Worm (Caenorhabditis elegans): ENCODE results near the gene mtm-9.

- no peak for TF ChIP-seq fkh-10 (GFP tag; optimal IDR thresholded peaks at IDR 0.05)
- TF ChIP-seq snpc-4 (tag; optimal IDR thresholded peaks at IDR 0.05), result no peak
- TF ChIP-seq unc-62 (GFP tag; optimal IDR thresholded peaks at IDR 0.05), result no peak
- TF ChIP-seq nhr-47 (tag; optimal IDR thresholded peaks at IDR 0.05), result peak; percentile 40
- TF ChIP-seq aly-2 (tag; optimal IDR thresholded peaks at IDR 0.05), result no peak
- TF ChIP-seq mep-1 (tag; optimal IDR thresholded peaks at IDR 0.05), result peak; percentile 66
- TF ChIP-seq xbp-1 (tag; optimal IDR thresholded peaks at IDR 0.05), result peak; percentile 35
- no peak for TF ChIP-seq nhr-90 (tag; optimal IDR thresholded peaks at IDR 0.05; ENCODE audit: poor library complexity)
- no peak for TF ChIP-seq lin-39 (tag; optimal IDR thresholded peaks at IDR 0.05)
- no peak for TF ChIP-seq unc-30 (tag; optimal IDR thresholded peaks at IDR 0.05)
- TF ChIP-seq ama-1 (optimal IDR thresholded peaks at IDR 0.05), result no peak
Observed at ce11 chrV:3756887-3757286, 13.5 kb downstream of the mtm-9 start, which contains the start of gene gid-7.
